Fruit fly (Drosophila melanogaster): ENCODE results near the gene GILT1.
A peak's percentile ranks its signal among the peaks of the same experiment; 100 is the strongest.

GILT1 gene

dm6 chr3R:13364175-13365174 lies 37.2 kb downstream of the GILT1 start, which contains the start of gene Dic1 (continued):
- TF ChIP-seq cato (GFP tag; optimal IDR thresholded peaks at IDR 0.05; ENCODE audit: borderline replicate concordance), result peak; percentile 92
- peak; percentile 92 for TF ChIP-seq trem (tag; optimal IDR thresholded peaks at IDR 0.05)
- TF ChIP-seq CG34376 (GFP tag; optimal IDR thresholded peaks at IDR 0.05), result peak; percentile 91
- TF ChIP-seq CG14667 (GFP tag; IDR thresholded peaks at IDR 0.05), result peak; percentile 74
- peak; percentile 77 for TF ChIP-seq da (GFP tag; optimal IDR thresholded peaks at IDR 0.05)
- TF ChIP-seq unpg (GFP tag; optimal IDR thresholded peaks at IDR 0.05), result peak; percentile 95
- TF ChIP-seq slbo (GFP tag; IDR thresholded peaks at IDR 0.05), result peak; percentile 93
- peak; percentile 97 for TF ChIP-seq odd (GFP tag; optimal IDR thresholded peaks at IDR 0.05)
- peak; percentile 77 for TF ChIP-seq CG17612 (GFP tag; IDR thresholded peaks at IDR 0.05)
- TF ChIP-seq ATbp (GFP tag; optimal IDR thresholded peaks at IDR 0.05), result peak; percentile 96
- TF ChIP-seq CG15269 (tag; optimal IDR thresholded peaks at IDR 0.05), result peak; percentile 97
- TF ChIP-seq HLH3B (GFP tag; IDR thresholded peaks at IDR 0.05), result peak; percentile 94
- peak; percentile 93 for TF ChIP-seq HLH54F (GFP tag; optimal IDR thresholded peaks at IDR 0.05)
- peak; percentile 91 to 98 for TF ChIP-seq Hr51 (GFP tag; optimal IDR thresholded peaks at IDR 0.05)
- TF ChIP-seq CG7745 (tag; optimal IDR thresholded peaks at IDR 0.05), result no peak
- TF ChIP-seq CG9797 (GFP tag; optimal IDR thresholded peaks at IDR 0.05), result peak; percentile 41
- peak; percentile 94 for TF ChIP-seq CG3847 (GFP tag; IDR thresholded peaks at IDR 0.05)
- peak; percentile 93 for TF ChIP-seq run (tag; optimal IDR thresholded peaks at IDR 0.05)
- no peak for TF ChIP-seq sim (GFP tag; IDR thresholded peaks at IDR 0.05)
- no peak for TF ChIP-seq Neu2 (GFP tag; optimal IDR thresholded peaks at IDR 0.05; ENCODE audit: borderline replicate concordance)
- peak; percentile 95 for TF ChIP-seq gcm (GFP tag; optimal IDR thresholded peaks at IDR 0.05)
- peak; percentile 84 for TF ChIP-seq CG17568 (GFP tag; optimal IDR thresholded peaks at IDR 0.05)
- TF ChIP-seq luna (GFP tag; optimal IDR thresholded peaks at IDR 0.05), result peak; percentile 83
- TF ChIP-seq CG12155 (GFP tag; optimal IDR thresholded peaks at IDR 0.05), result peak; percentile 95
- no peak for TF ChIP-seq zen2 (GFP tag; IDR thresholded peaks at IDR 0.05; ENCODE audit: partially characterized antibody)
- peak; percentile 78 for TF ChIP-seq NC2α (GFP tag; optimal IDR thresholded peaks at IDR 0.05)
- peak; percentile 78 for TF ChIP-seq CG11398 (GFP tag; optimal IDR thresholded peaks at IDR 0.05)
- TF ChIP-seq CG4707 (GFP tag; optimal IDR thresholded peaks at IDR 0.05), result peak; percentile 77
- TF ChIP-seq pfk (GFP tag; optimal IDR thresholded peaks at IDR 0.05), result peak; percentile 29
- peak in 1 of 2 experiments; percentile 97 for TF ChIP-seq eve (GFP tag; optimal IDR thresholded peaks at IDR 0.05)
- peak; percentile 98 for TF ChIP-seq Med (GFP tag)
- TF ChIP-seq Bdp1 (GFP tag; optimal IDR thresholded peaks at IDR 0.05), result peak; percentile 85
- peak; percentile 96 for TF ChIP-seq CG1602 (GFP tag; optimal IDR thresholded peaks at IDR 0.05)
- peak; percentile 78 for TF ChIP-seq CG33213 (GFP tag; optimal IDR thresholded peaks at IDR 0.05)
- peak; percentile 95 for TF ChIP-seq CG9817 (tag; optimal IDR thresholded peaks at IDR 0.05)
- peak; percentile 95 for TF ChIP-seq Fer2 (tag; optimal IDR thresholded peaks at IDR 0.05)
- TF ChIP-seq Oaz (GFP tag; IDR thresholded peaks at IDR 0.05), result peak; percentile 86
- TF ChIP-seq wor (GFP tag; IDR thresholded peaks at IDR 0.05), result peak; percentile 91
- TF ChIP-seq Mes4 (GFP tag; optimal IDR thresholded peaks at IDR 0.05), result peak; percentile 85
- TF ChIP-seq Chrac-16 (GFP tag; optimal IDR thresholded peaks at IDR 0.05), result peak; percentile 96
- TF ChIP-seq cwo (GFP tag; optimal IDR thresholded peaks at IDR 0.05), result peak; percentile 97
- TF ChIP-seq CG2678 (tag; optimal IDR thresholded peaks at IDR 0.05), result peak; percentile 99
- no peak for TF ChIP-seq hb (GFP tag; IDR thresholded peaks at IDR 0.05; ENCODE audit: partially characterized antibody)
- TF ChIP-seq Atf3 (GFP tag; optimal IDR thresholded peaks at IDR 0.05), result peak; percentile 88
- peak; percentile 82 for TF ChIP-seq CG17802 (tag; optimal IDR thresholded peaks at IDR 0.05)
- TF ChIP-seq Sry-δ (GFP tag; optimal IDR thresholded peaks at IDR 0.05), result peak; percentile 46
- TF ChIP-seq CG13123 (GFP tag; optimal IDR thresholded peaks at IDR 0.05), result peak; percentile 89
- TF ChIP-seq CG4360 (GFP tag; IDR thresholded peaks at IDR 0.05), result peak; percentile 50
